Fruit fly (Drosophila melanogaster): Measurements from ENCODE around the gene Ag5r2.

DNA sequence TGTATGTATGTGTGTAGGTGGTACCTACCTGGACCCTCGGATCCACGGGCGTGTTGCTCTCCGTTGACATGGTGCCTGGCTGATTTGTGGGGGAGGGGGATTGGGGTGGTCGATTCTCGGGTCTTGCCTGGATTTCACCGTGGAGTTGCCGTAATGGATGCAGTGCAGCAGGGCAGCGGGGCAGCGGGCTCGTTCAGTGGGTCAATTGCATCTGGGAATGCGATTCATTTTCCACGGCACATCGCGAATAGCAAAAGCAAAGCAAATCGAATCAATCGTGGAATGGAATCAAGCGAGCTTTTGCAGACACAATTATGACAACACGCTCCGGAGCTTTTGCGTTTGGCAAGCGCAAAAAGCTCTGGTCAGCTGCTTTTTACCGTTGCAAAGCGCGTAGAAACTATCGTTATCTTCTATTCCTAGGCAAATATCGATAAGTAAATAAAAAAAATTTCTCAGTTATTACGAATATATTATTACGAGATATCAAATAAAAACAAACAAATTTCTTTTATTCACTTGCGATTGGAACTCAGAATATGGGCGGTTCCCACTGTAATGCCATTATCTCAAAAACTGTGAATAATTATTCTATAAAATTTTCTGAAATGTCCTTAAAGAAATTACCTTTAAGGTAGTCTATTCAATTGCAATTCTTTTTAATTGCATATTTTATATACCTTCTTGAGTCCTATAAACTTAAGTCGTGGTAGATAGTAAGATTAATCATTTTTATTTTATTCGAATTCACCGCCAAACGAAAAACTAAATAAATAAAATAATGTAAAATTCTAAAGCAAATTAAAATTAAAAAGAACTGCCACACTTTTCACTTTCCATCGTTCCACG lies 48.1 kb upstream of the Ag5r2 start, which contains the start of gene CG14408:
- TF ChIP-seq CG17806 (tag; optimal IDR thresholded peaks at IDR 0.05) (no peak), D1 (tag; optimal IDR thresholded peaks at IDR 0.05) (no peak)
